Worm (Caenorhabditis elegans) whole organism, young adult: ENCODE measurements around the gene zak-1.

Source experiments
- B0035.1 ChIP-seq: sonication (generic microtip); optimal IDR thresholded peaks from 2 replicates; lab custom pipeline; 2016; ENCODE audit warnings: missing genetic modification characterization, mild to moderate bottlenecking, missing compliant biosample characterization, missing genotype, missing genetic modification reagents
- F23B12.7 ChIP-seq: sonication (generic microtip); optimal IDR thresholded peaks from 2 replicates; lab custom pipeline; 2017; ENCODE audit warnings: missing genetic modification characterization, mild to moderate bottlenecking, missing compliant biosample characterization, antibody characterized with exemption, moderate library complexity; ENCODE audit not compliant: insufficient read depth
- F33H1.4 ChIP-seq: fragments of 200-800 bp; sonication (Bioruptor generic); IDR thresholded peaks from 2 replicates; pipeline ENCODE4 v1.3.6; 2022; ENCODE audit warnings: missing genetic modification reagents, missing genetic modification characterization, missing compliant biosample characterization
- F55B11.4 ChIP-seq: sonication (generic microtip); optimal IDR thresholded peaks from 2 replicates; lab custom pipeline; 2016; ENCODE audit warnings: missing compliant biosample characterization, missing genetic modification characterization, borderline replicate concordance; ENCODE audit not compliant: insufficient read depth
- F57C9.4 ChIP-seq: sonication (generic microtip); optimal IDR thresholded peaks from 2 replicates; lab custom pipeline; 2017; ENCODE audit warnings: mild to moderate bottlenecking, missing genetic modification characterization, missing compliant biosample characterization
- T07F8.4 ChIP-seq: sonication (generic microtip); optimal IDR thresholded peaks from 2 replicates; lab custom pipeline; 2016; ENCODE audit warnings: mild to moderate bottlenecking, missing genetic modification characterization, moderate library complexity, missing compliant biosample characterization
- Y53F4B.3 ChIP-seq: fragments of 200-800 bp; sonication (Bioruptor generic); IDR thresholded peaks from 2 replicates; pipeline ENCODE4 v1.3.6; 2022; ENCODE audit warnings: missing genetic modification reagents, missing genetic modification characterization, missing compliant biosample characterization
- akir-1 ChIP-seq: fragments of 200-800 bp; sonication (Bioruptor generic); optimal IDR thresholded peaks from 2 replicates; lab custom pipeline; 2018; ENCODE audit warnings: mild to moderate bottlenecking, missing genetic modification characterization, moderate library complexity, missing compliant biosample characterization
- attf-5 ChIP-seq: fragments of 200-800 bp; sonication (Bioruptor generic); optimal IDR thresholded peaks from 2 replicates; lab custom pipeline; 2018; ENCODE audit warnings: mild to moderate bottlenecking, missing genetic modification characterization, missing compliant biosample characterization
- bed-1 ChIP-seq: fragments of 200-800 bp; sonication (Bioruptor generic); IDR thresholded peaks from 2 replicates; pipeline ENCODE4 v1.3.6; 2022; ENCODE audit warnings: missing genetic modification reagents, missing genetic modification characterization, missing compliant biosample characterization
- cebp-1 ChIP-seq, 2 experiments: fragments of 200-800 bp in 1 of 2; sonication (Bioruptor generic) in 1 of 2; sonication (generic microtip) in 1 of 2; IDR thresholded peaks in 1 of 2; optimal IDR thresholded peaks in 1 of 2; 2 replicates each; pipeline versions ENCODE4 v1.3.6 to Lab custom; 2017 to 2022; ENCODE audit warnings: missing compliant biosample characterization in 2 of 2, missing genetic modification characterization in 2 of 2, mild to moderate bottlenecking in 1 of 2, missing genetic modification reagents in 1 of 2, moderate library complexity in 1 of 2
- ceh-40 ChIP-seq: fragments of 200-800 bp; sonication (Bioruptor generic); IDR thresholded peaks from 2 replicates; pipeline ENCODE4 v1.3.6; 2022; ENCODE audit warnings: missing genetic modification characterization, missing compliant biosample characterization
- chd-7 ChIP-seq: sonication (generic microtip); optimal IDR thresholded peaks from 2 replicates; lab custom pipeline; 2016; ENCODE audit warnings: mild to moderate bottlenecking, missing genetic modification characterization, moderate library complexity, missing compliant biosample characterization
- egl-44 ChIP-seq: fragments of 200-800 bp; sonication (Bioruptor generic); IDR thresholded peaks from 2 replicates; pipeline ENCODE4 v1.3.6; 2022; ENCODE audit warnings: missing genetic modification reagents, missing genetic modification characterization, missing compliant biosample characterization
- egrh-3 ChIP-seq: fragments of 200-800 bp; sonication (Bioruptor generic); IDR thresholded peaks from 2 replicates; pipeline ENCODE4 v1.3.6; 2022; ENCODE audit warnings: missing genetic modification reagents, missing genetic modification characterization, missing compliant biosample characterization
- ekl-4 ChIP-seq: fragments of 200-800 bp; sonication (Bioruptor generic); IDR thresholded peaks from 2 replicates; pipeline ENCODE4 v1.3.6; 2022; ENCODE audit warnings: missing genetic modification reagents, missing genetic modification characterization, missing compliant biosample characterization
- hlh-26 ChIP-seq: fragments of 200-800 bp; sonication (Bioruptor generic); conservative IDR thresholded peaks from 2 replicates; pipeline ENCODE4 v1.3.6; 2022; ENCODE audit warnings: missing genetic modification reagents, missing genetic modification characterization, missing compliant biosample characterization
- let-526 ChIP-seq: fragments of 200-800 bp; sonication (Bioruptor generic); IDR thresholded peaks from 2 replicates; pipeline ENCODE4 v1.3.6; 2022; ENCODE audit warnings: missing genetic modification reagents, missing genetic modification characterization, missing compliant biosample characterization
- lin-26 ChIP-seq: fragments of 200-800 bp; sonication (Bioruptor generic); IDR thresholded peaks from 2 replicates; pipeline ENCODE4 v1.3.6; 2022; ENCODE audit warnings: missing genetic modification reagents, missing genetic modification characterization, missing compliant biosample characterization
- lin-35 ChIP-seq, 3 experiments: fragments of 150-350 bp in 2 of 3; sonication (generic microtip) in 1 of 3; optimal IDR thresholded peaks; 2 replicates each; lab custom pipeline; 2014 to 2018; ENCODE audit warnings: missing biosample characterization in 3 of 3, missing genetic modification characterization in 3 of 3, missing genetic modification reagents in 3 of 3
- lin-40 ChIP-seq: sonication (generic microtip); optimal IDR thresholded peaks from 2 replicates; lab custom pipeline; 2016; ENCODE audit warnings: missing genetic modification characterization, mild to moderate bottlenecking, missing compliant biosample characterization, missing genotype, missing genetic modification reagents
- madf-10 ChIP-seq: sonication (generic microtip); optimal IDR thresholded peaks from 2 replicates; lab custom pipeline; 2016; ENCODE audit warnings: mild to moderate bottlenecking, missing genetic modification characterization, missing compliant biosample characterization
- madf-3 ChIP-seq: fragments of 200-800 bp; sonication (Bioruptor generic); IDR thresholded peaks from 2 replicates; pipeline ENCODE4 v1.3.6; 2022; ENCODE audit warnings: missing genetic modification reagents, missing genetic modification characterization, missing compliant biosample characterization
- mes-4 ChIP-seq: sonication (generic microtip); optimal IDR thresholded peaks from 2 replicates; lab custom pipeline; 2016; ENCODE audit warnings: missing genotype, missing genetic modification characterization, missing compliant biosample characterization
- nfya-2 ChIP-seq: fragments of 200-800 bp; sonication (Bioruptor generic); IDR thresholded peaks from 2 replicates; pipeline ENCODE4 v1.3.6; 2022; ENCODE audit warnings: missing genetic modification reagents, missing genetic modification characterization, missing compliant biosample characterization
- nhr-120 ChIP-seq: fragments of 200-800 bp; sonication (Bioruptor generic); IDR thresholded peaks from 2 replicates; pipeline ENCODE4 v1.3.6; 2022; ENCODE audit warnings: missing genetic modification characterization, missing compliant biosample characterization
- rcor-1 ChIP-seq: fragments of 200-800 bp; sonication (Bioruptor generic); IDR thresholded peaks from 2 replicates; pipeline ENCODE4 v1.3.6; 2022; ENCODE audit warnings: missing genetic modification reagents, missing genetic modification characterization, missing compliant biosample characterization
- rec-8 ChIP-seq, 2 experiments: sonication (generic microtip); optimal IDR thresholded peaks; 2 replicates each; lab custom pipeline; 2016; ENCODE audit warnings: mild to moderate bottlenecking in 2 of 2, missing genetic modification characterization in 2 of 2, missing genetic modification reagents in 2 of 2, missing genotype in 2 of 2, missing biosample characterization in 1 of 2, missing compliant biosample characterization in 1 of 2, moderate library complexity in 1 of 2
- rpc-1 ChIP-seq, 2 experiments: fragments of 150-350 bp in 1 of 2; sonication (generic microtip) in 1 of 2; optimal IDR thresholded peaks; 2 replicates each; lab custom pipeline; 2014 to 2018; ENCODE audit warnings: missing biosample characterization in 1 of 2, missing genetic modification characterization in 1 of 2, missing genetic modification reagents in 1 of 2, missing genotype in 1 of 2
- snpc-3.4 ChIP-seq: sonication (generic microtip); optimal IDR thresholded peaks from 2 replicates; lab custom pipeline; 2017; ENCODE audit warnings: missing genetic modification characterization, mild to moderate bottlenecking, missing compliant biosample characterization, antibody characterized with exemption, moderate library complexity, missing genotype, missing genetic modification reagents
- snpc-4 ChIP-seq, 5 experiments: fragments of 150-350 bp in 1 of 5; sonication (generic microtip) in 4 of 5; optimal IDR thresholded peaks; 2 replicates each; lab custom pipeline; 2014 to 2018; ENCODE audit warnings: missing genetic modification characterization in 5 of 5, missing biosample characterization in 3 of 5, antibody characterized with exemption in 2 of 5, mild to moderate bottlenecking in 2 of 5, missing compliant biosample characterization in 2 of 5, missing genotype in 2 of 5, moderate library complexity in 2 of 5, missing genetic modification reagents in 1 of 5
- unc-130 ChIP-seq: sonication (generic microtip); optimal IDR thresholded peaks from 2 replicates; lab custom pipeline; 2016; ENCODE audit warnings: missing genetic modification reagents, missing genetic modification characterization, missing compliant biosample characterization
- xnd-1 ChIP-seq: sonication (generic microtip); optimal IDR thresholded peaks from 2 replicates; lab custom pipeline; 2016; ENCODE audit warnings: missing genotype, missing genetic modification reagents, missing genetic modification characterization, missing compliant biosample characterization
- ztf-18 ChIP-seq: sonication (generic microtip); optimal IDR thresholded peaks from 2 replicates; lab custom pipeline; 2016; ENCODE audit warnings: missing genotype, mild to moderate bottlenecking, missing genetic modification characterization, missing compliant biosample characterization
- ztf-22 ChIP-seq: fragments of 200-800 bp; sonication (Bioruptor generic); optimal IDR thresholded peaks from 2 replicates; lab custom pipeline; 2018; ENCODE audit warnings: mild to moderate bottlenecking, missing genetic modification characterization, moderate library complexity, missing compliant biosample characterization
- ztf-3 ChIP-seq: fragments of 200-800 bp; sonication (Bioruptor generic); optimal IDR thresholded peaks from 2 replicates; lab custom pipeline; 2018; ENCODE audit warnings: mild to moderate bottlenecking, missing genetic modification characterization, missing compliant biosample characterization
- ztf-6 ChIP-seq: fragments of 200-800 bp; sonication (Bioruptor generic); IDR thresholded peaks from 2 replicates; pipeline ENCODE4 v1.3.6; 2022; ENCODE audit warnings: missing genetic modification reagents, missing genetic modification characterization, missing compliant biosample characterization

The zak-1 gene

DNA sequence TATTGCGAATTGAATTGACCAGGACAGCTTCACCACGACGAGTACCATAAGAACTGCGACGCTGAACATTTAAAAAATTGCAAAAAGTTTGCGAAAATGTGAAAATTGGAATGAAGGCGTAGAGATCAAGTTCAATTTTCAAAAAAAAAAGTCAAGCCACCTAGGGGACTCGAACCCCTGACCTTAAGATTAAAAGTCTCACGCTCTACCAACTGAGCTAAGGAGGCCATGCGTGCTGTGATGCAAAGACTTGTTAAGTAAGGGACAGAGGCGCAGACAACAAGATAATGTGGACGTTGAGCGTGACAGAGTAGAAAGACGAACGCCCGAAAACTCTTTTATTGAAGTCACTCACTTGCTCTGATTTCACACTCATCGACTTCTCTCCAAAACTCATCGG is 31.0 kb upstream of the zak-1 start (continued):
- TF ChIP-seq ztf-22 (GFP tag; lab: Kevin White, UChicago): no peak
- peak; percentile 6 for TF ChIP-seq akir-1 (GFP tag; lab: Kevin White, UChicago)
- peak; percentile 92 for TF ChIP-seq F23B12.7
- peak; percentile 78 for TF ChIP-seq ztf-18 (tag; lab: Kevin White, UChicago)
- TF ChIP-seq ceh-40 (GFP tag; lab: Robert Waterston, UW): 0 out of 2 replicates have a peak, but pooled peaks have one; percentile 62
- peak; percentile 58 for TF ChIP-seq chd-7 (tag; lab: Kevin White, UChicago)
- 0 out of 2 replicates have a peak, but pooled peaks have one; percentile 40 for TF ChIP-seq nhr-120 (GFP tag; lab: Robert Waterston, UW)
- peak; percentile 86 for TF ChIP-seq rpc-1 (optimal IDR thresholded peaks at IDR 0.05; lab: Kevin White, UChicago)
- peak; percentile 93 for TF ChIP-seq rpc-1 (tag; optimal IDR thresholded peaks at IDR 0.05; lab: Kevin White, UChicago)
- no peak for TF ChIP-seq F55B11.4 (tag; lab: Kevin White, UChicago)
- no peak for TF ChIP-seq hlh-26
- peak; percentile 37; the same call in 1 of the 2 replicates for TF ChIP-seq F33H1.4 (GFP tag; lab: Robert Waterston, UW)
- no peak for TF ChIP-seq ztf-3
- TF ChIP-seq ekl-4 (GFP tag; lab: Robert Waterston, UW): peak; percentile 64
- TF ChIP-seq let-526: peak; percentile 71; the same call in 1 of the 2 replicates
- no peak for TF ChIP-seq xnd-1 (tag; lab: Kevin White, UChicago)

DNA sequence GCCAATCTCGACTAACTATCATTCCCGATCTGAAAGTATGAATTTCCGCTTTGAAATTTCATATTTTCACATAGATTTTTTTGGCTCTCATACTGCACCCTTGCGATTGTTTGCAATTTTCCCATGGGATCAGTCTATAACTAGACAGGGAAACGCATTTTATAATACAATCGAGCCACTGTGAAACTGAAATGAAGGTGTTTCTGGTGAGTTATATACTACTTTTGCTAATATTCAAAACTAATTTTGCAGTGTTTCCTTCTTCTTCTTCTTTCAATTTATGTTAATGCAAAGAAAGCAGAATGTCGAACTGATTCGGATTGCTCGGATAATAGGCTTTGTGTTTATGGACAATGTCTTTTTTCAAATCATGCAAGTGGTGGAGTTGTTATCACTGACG is 29.3 kb upstream of the zak-1 start:
- TF ChIP-seq snpc-4 (GFP tag; optimal IDR thresholded peaks at IDR 0.05; lab: Kevin White, UChicago) (no peak), snpc-4 (tag; optimal IDR thresholded peaks at IDR 0.05; lab: Kevin White, UChicago) (no peak), rcor-1 (no peak), B0035.1 (tag; lab: Kevin White, UChicago) (no peak), lin-40 (tag; lab: Kevin White, UChicago) (no peak), ztf-6 (GFP tag; lab: Robert Waterston, UW) (no peak), egrh-3 (no peak), cebp-1 (GFP tag; IDR thresholded peaks at IDR 0.05; lab: Robert Waterston, UW) (no peak), cebp-1 (tag; optimal IDR thresholded peaks at IDR 0.05; lab: Kevin White, UChicago) (no peak), madf-10 (tag; lab: Kevin White, UChicago) (no peak), rpc-1 (optimal IDR thresholded peaks at IDR 0.05; lab: Kevin White, UChicago) (no peak), rpc-1 (tag; optimal IDR thresholded peaks at IDR 0.05; lab: Kevin White, UChicago) (no peak), snpc-3.4 (tag; lab: Kevin White, UChicago) (no peak)

DNA sequence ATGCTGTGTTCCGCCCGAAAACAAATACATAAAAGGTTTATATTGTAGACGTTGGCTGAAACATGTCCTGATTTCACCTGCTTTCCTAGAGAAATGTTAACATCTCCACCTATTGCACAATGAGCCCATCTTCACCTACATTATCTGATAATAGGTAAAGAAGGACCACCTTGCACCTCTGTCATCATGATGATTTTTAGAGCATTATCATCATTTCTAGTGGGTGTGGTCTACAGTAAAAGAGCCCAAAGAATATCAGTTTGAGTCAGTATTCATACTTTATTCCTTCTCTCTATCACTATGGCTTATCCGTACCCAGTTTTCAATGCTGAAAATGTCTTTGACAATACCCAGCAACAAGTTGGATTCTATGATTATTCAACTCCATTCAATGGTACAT is 27.6 kb upstream of the zak-1 start, which contains the start of gene med-2:
Gene med-2, plus strand, starts transcription at position 301 of the 400 bp plus-strand sequence.
- TF ChIP-seq T07F8.4 (tag; lab: Kevin White, UChicago) (no peak), let-526 (no peak), attf-5 (GFP tag; lab: Kevin White, UChicago) (no peak), bed-1 (GFP tag; lab: Robert Waterston, UW) (no peak), rec-8 (tag; optimal IDR thresholded peaks at IDR 0.05; lab: Kevin White, UChicago) (no peak)

DNA sequence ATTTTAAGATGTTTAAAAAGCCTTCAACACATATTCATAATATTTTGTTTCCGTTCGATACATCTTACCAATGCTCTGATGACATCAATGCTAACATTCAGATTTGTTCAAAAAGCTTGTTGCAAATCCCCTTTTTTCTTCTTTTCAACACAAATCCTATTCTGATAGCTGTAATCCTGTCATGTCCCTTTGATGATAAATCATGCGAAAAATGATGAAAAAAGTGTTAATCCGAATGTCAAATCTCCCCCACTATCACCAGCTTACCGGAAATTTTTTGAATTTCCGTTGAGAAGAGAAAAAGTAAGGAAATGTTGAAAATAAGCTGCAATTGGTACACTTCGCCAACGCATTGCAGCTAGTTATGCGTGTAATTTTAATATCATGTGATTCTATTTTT is 25.1 kb upstream of the zak-1 start:
- TF ChIP-seq ztf-3: no peak
- TF ChIP-seq egl-44 (GFP tag; lab: Robert Waterston, UW): no peak

DNA sequence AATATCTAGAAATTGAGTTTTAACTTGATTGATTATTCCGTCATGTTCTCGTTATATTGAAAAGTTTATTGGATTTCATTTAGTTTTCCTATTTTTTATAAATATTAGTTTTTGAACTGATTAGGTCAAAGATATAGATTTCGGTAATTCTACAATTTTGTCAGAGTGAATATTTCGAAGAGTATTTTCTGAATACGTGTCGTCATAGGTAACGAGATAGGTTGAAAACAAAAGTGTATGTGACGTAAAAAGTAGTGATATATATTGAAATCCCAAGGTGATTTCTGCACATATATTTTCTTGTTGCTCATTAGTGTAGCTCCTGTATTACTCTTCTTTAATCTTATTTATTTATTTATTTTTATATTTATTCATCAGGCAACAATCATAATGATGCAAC is 24.2 kb upstream of the zak-1 start, which contains the start of gene K04C2.7:
Gene K04C2.7, plus strand, starts transcription at position 301 of the 400 bp plus-strand sequence.
- TF ChIP-seq unc-130 (GFP tag; lab: Kevin White, UChicago) (no peak), nfya-2 (no peak), lin-35 (GFP tag; optimal IDR thresholded peaks at IDR 0.05; lab: Kevin White, UChicago) (no peak), Y53F4B.3 (GFP tag; lab: Robert Waterston, UW) (no peak), madf-3 (GFP tag; lab: Robert Waterston, UW) (no peak), snpc-3.4 (tag; lab: Kevin White, UChicago) (no peak), mes-4 (tag; lab: Kevin White, UChicago) (no peak), F57C9.4 (tag; lab: Kevin White, UChicago) (no peak), ceh-40 (GFP tag; lab: Robert Waterston, UW) (no peak), lin-26 (no peak)
- TF ChIP-seq, all 124 proteins: peak for 0
